Worm (Caenorhabditis elegans) whole organism, L4/young adult: ENCODE data around the gene gtbp-1.

Source experiments
- W03F9.2 ChIP-seq: fragments of 150-350 bp; optimal IDR thresholded peaks from 2 replicates; lab custom pipeline; 2014; ENCODE audit warnings: missing biosample characterization, missing genetic modification characterization
- dao-5 ChIP-seq: sonication (generic microtip); optimal IDR thresholded peaks from 2 replicates; lab custom pipeline; 2016; ENCODE audit warnings: missing genotype, missing genetic modification characterization, moderate library complexity, missing compliant biosample characterization
- him-1 ChIP-seq: sonication (generic microtip); optimal IDR thresholded peaks from 2 replicates; lab custom pipeline; 2016; ENCODE audit warnings: missing genotype, missing genetic modification reagents, missing genetic modification characterization, missing compliant biosample characterization

DNA sequence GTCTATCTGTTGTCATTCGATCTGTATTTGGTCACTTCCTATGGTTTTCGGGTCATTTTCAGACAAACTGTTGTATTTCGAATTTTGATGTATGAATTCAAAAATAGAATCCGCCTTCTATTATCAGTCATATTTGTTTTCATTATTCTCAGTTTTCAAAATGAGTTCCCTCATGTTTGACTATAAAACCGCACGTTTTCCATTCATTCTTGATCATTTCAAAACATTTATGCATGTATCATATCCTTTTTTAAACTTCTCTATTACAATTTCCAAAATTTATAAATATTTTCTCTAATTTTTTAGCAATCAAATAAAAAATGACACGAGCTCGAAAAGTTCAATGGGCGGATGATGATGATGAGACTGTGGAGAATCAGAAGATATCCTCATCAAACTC is 9.0 kb upstream of the gtbp-1 start, which contains the start of gene K08F4.12:
- no peak for TF ChIP-seq W03F9.2 (tag; lab: Kevin White, UChicago)
- TF ChIP-seq him-1 (tag; lab: Kevin White, UChicago), result no peak
- TF ChIP-seq dao-5 (tag; lab: Kevin White, UChicago), result no peak
